Fruit fly (Drosophila melanogaster) whole organism, embryonic: ENCODE data around the gene CG43922.

Source experiments
- Atf3 ChIP-seq: fragments of 200-800 bp; sonication (Bioruptor generic); optimal IDR thresholded peaks from 3 replicates; lab custom pipeline; 2016; ENCODE audit warnings: missing biosample characterization, missing genetic modification characterization
- BtbVII ChIP-seq: fragments of 200-800 bp; sonication (Bioruptor generic); optimal IDR thresholded peaks from 3 replicates; lab custom pipeline; 2017; ENCODE audit warnings: missing biosample characterization, mild to moderate bottlenecking, missing genetic modification characterization
- CG12104 ChIP-seq: fragments of 200-800 bp; sonication (Bioruptor generic); optimal IDR thresholded peaks from 3 replicates; lab custom pipeline; 2016; ENCODE audit warnings: missing biosample characterization, missing genetic modification characterization
- CG12769 ChIP-seq: fragments of 200-800 bp; sonication (Bioruptor generic); optimal IDR thresholded peaks from 2 replicates; lab custom pipeline; 2019; ENCODE audit warnings: missing biosample characterization, mild to moderate bottlenecking, missing genetic modification characterization, moderate library complexity
- CG13296 ChIP-seq: fragments of 200-800 bp; sonication (Bioruptor generic); optimal IDR thresholded peaks from 3 replicates; lab custom pipeline; 2018; ENCODE audit warnings: missing biosample characterization, mild to moderate bottlenecking, missing genetic modification characterization
- CG1602 ChIP-seq: fragments of 200-800 bp; sonication (Bioruptor generic); optimal IDR thresholded peaks from 3 replicates; lab custom pipeline; 2016; ENCODE audit warnings: missing biosample characterization, missing genetic modification characterization
- CG17359 ChIP-seq: fragments of 200-800 bp; sonication (Bioruptor generic); optimal IDR thresholded peaks from 3 replicates; lab custom pipeline; 2018; ENCODE audit warnings: missing biosample characterization, mild to moderate bottlenecking, missing genetic modification characterization, moderate library complexity
- CG17385 ChIP-seq: fragments of 200-800 bp; sonication (Bioruptor generic); optimal IDR thresholded peaks from 3 replicates; lab custom pipeline; 2018; ENCODE audit warnings: missing biosample characterization, mild to moderate bottlenecking, missing genetic modification characterization
- CG2116 ChIP-seq: fragments of 200-800 bp; sonication (Bioruptor generic); optimal IDR thresholded peaks from 3 replicates; lab custom pipeline; 2018; ENCODE audit warnings: missing biosample characterization, mild to moderate bottlenecking, missing genetic modification characterization
- CG34376 ChIP-seq: fragments of 200-800 bp; sonication (Bioruptor generic); optimal IDR thresholded peaks from 2 replicates; lab custom pipeline; 2018; ENCODE audit warnings: missing biosample characterization, mild to moderate bottlenecking, missing genetic modification characterization
- CG3726 ChIP-seq: fragments of 200-800 bp; sonication (Bioruptor generic); IDR thresholded peaks from 3 replicates; pipeline ENCODE4, ENCODE4 v1.3.6; 2022; ENCODE audit warnings: missing biosample characterization, missing genetic modification characterization
- CG4282 ChIP-seq: fragments of 200-800 bp; sonication (Bioruptor generic); optimal IDR thresholded peaks from 2 replicates; lab custom pipeline; 2016; ENCODE audit warnings: missing biosample characterization, missing genetic modification characterization
- CG5180 ChIP-seq: fragments of 200-800 bp; sonication (Bioruptor generic); optimal IDR thresholded peaks from 3 replicates; lab custom pipeline; 2017; ENCODE audit warnings: missing biosample characterization, missing genetic modification characterization, mild to moderate bottlenecking, moderate library complexity, missing genetic modification reagents
- CG6654 ChIP-seq: fragments of 200-800 bp; sonication (Bioruptor generic); optimal IDR thresholded peaks from 2 replicates; lab custom pipeline; 2017; ENCODE audit warnings: missing biosample characterization, mild to moderate bottlenecking, missing genetic modification characterization
- CG7786 ChIP-seq: fragments of 200-800 bp; sonication (Bioruptor generic); optimal IDR thresholded peaks from 2 replicates; lab custom pipeline; 2016; ENCODE audit warnings: missing biosample characterization, missing genetic modification characterization
- CG7839 ChIP-seq: fragments of 200-800 bp; sonication (Bioruptor generic); optimal IDR thresholded peaks from 3 replicates; lab custom pipeline; 2018; ENCODE audit warnings: missing biosample characterization, mild to moderate bottlenecking, missing genetic modification characterization, moderate library complexity
- CG9932 ChIP-seq: fragments of 200-800 bp; sonication (Bioruptor generic); IDR thresholded peaks from 2 replicates; pipeline ENCODE4 v1.3.6; 2022; ENCODE audit warnings: missing biosample characterization, missing genetic modification characterization
- Deaf1 ChIP-seq: fragments of 200-800 bp; optimal IDR thresholded peaks from 3 replicates; lab custom pipeline; 2019; ENCODE audit warnings: missing biosample characterization, mild to moderate bottlenecking, missing genetic modification characterization, moderate library complexity
- Dll ChIP-seq: fragments of 200-800 bp; sonication (Bioruptor generic); IDR thresholded peaks from 4 replicates; pipeline ENCODE4 v1.3.6; 2022; ENCODE audit warnings: missing biosample characterization, missing genetic modification characterization; ENCODE audit not compliant: partially characterized antibody
- ERR ChIP-seq: fragments of 200-800 bp; sonication (Bioruptor generic); optimal IDR thresholded peaks from 2 replicates; lab custom pipeline; 2016; ENCODE audit warnings: missing biosample characterization, missing genetic modification characterization
- Ets97D ChIP-seq: fragments of 200-800 bp; sonication (Bioruptor generic); optimal IDR thresholded peaks from 3 replicates; lab custom pipeline; 2016; ENCODE audit warnings: missing biosample characterization, missing genetic modification characterization
- H2.0 ChIP-seq: fragments of 200-800 bp; sonication (Bioruptor generic); IDR thresholded peaks from 2 replicates; pipeline ENCODE4 v1.3.6; 2022; ENCODE audit warnings: missing biosample characterization, missing genetic modification characterization
- Hmr ChIP-seq: fragments of 200-800 bp; sonication (Bioruptor generic); optimal IDR thresholded peaks from 3 replicates; lab custom pipeline; 2017; ENCODE audit warnings: mild to moderate bottlenecking, missing biosample characterization, missing genetic modification reagents, missing genetic modification characterization
- Jarid2 ChIP-seq: fragments of 200-800 bp; sonication (Bioruptor generic); optimal IDR thresholded peaks from 3 replicates; lab custom pipeline; 2017; ENCODE audit warnings: mild to moderate bottlenecking, missing biosample characterization, missing genetic modification reagents, missing genetic modification characterization
- Neu2 ChIP-seq: fragments of 200-800 bp; sonication (Bioruptor generic); optimal IDR thresholded peaks from 3 replicates; lab custom pipeline; 2016; ENCODE audit warnings: missing biosample characterization, missing genetic modification characterization, borderline replicate concordance
- Nf-YA ChIP-seq: fragments of 200-800 bp; sonication (Bioruptor generic); IDR thresholded peaks from 2 replicates; pipeline ENCODE4 v1.3.6; 2022; ENCODE audit warnings: missing biosample characterization, missing genetic modification characterization
- Pdp1 ChIP-seq, 2 experiments: fragments of 200-800 bp; sonication (Bioruptor generic); optimal IDR thresholded peaks; 3 replicates each; lab custom pipeline; 2016; ENCODE audit warnings: missing biosample characterization in 2 of 2, missing genetic modification characterization in 2 of 2, mild to moderate bottlenecking in 1 of 2, moderate library complexity in 1 of 2
- Poxn ChIP-seq: fragments of 200-800 bp; sonication (Bioruptor generic); IDR thresholded peaks from 2 replicates; pipeline ENCODE4 v1.3.6; 2022; ENCODE audit warnings: missing biosample characterization, missing genetic modification characterization
- Scr ChIP-seq: fragments of 200-800 bp; sonication (Bioruptor generic); IDR thresholded peaks from 2 replicates; pipeline ENCODE4 v1.3.6; 2022; ENCODE audit warnings: missing biosample characterization, missing genetic modification characterization; ENCODE audit not compliant: partially characterized antibody
- Ssrp ChIP-seq: fragments of 200-800 bp; sonication (Bioruptor generic); optimal IDR thresholded peaks from 2 replicates; lab custom pipeline; 2018; ENCODE audit warnings: missing biosample characterization, mild to moderate bottlenecking, missing genetic modification characterization, moderate library complexity
- abd-A ChIP-seq: fragments of 200-800 bp; sonication (Bioruptor generic); optimal IDR thresholded peaks from 3 replicates; lab custom pipeline; 2019; ENCODE audit warnings: missing biosample characterization, mild to moderate bottlenecking, missing genetic modification characterization, moderate library complexity
- aop ChIP-seq: fragments of 200-800 bp; sonication (Bioruptor generic); IDR thresholded peaks from 2 replicates; pipeline ENCODE4 v1.3.6; 2022; ENCODE audit warnings: missing biosample characterization, missing genetic modification characterization
- ara ChIP-seq: fragments of 200-800 bp; sonication (Bioruptor generic); IDR thresholded peaks from 2 replicates; pipeline ENCODE4 v1.3.6; 2022; ENCODE audit warnings: missing biosample characterization, missing genetic modification characterization
- ase ChIP-seq: fragments of 200-800 bp; sonication (Bioruptor generic); IDR thresholded peaks from 3 replicates; pipeline ENCODE4 v1.3.6; 2022; ENCODE audit warnings: missing biosample characterization, missing genetic modification characterization
- ash1 ChIP-seq: fragments of 200-800 bp; sonication (Bioruptor generic); optimal IDR thresholded peaks from 2 replicates; lab custom pipeline; 2018; ENCODE audit warnings: missing biosample characterization, mild to moderate bottlenecking, missing genetic modification characterization
- bsh ChIP-seq, 2 experiments: fragments of 200-800 bp; sonication (Bioruptor generic); optimal IDR thresholded peaks; 2 replicates each; lab custom pipeline; 2017 to 2018; ENCODE audit warnings: mild to moderate bottlenecking in 2 of 2, missing biosample characterization in 2 of 2, missing genetic modification characterization in 2 of 2, moderate library complexity in 1 of 2
- cg ChIP-seq: fragments of 200-800 bp; sonication (Bioruptor generic); optimal IDR thresholded peaks from 3 replicates; lab custom pipeline; 2019; ENCODE audit warnings: missing biosample characterization, mild to moderate bottlenecking, missing genetic modification characterization, moderate library complexity
- dimm ChIP-seq: fragments of 200-800 bp; sonication (Bioruptor generic); IDR thresholded peaks from 2 replicates; pipeline ENCODE4 v1.3.6; 2022; ENCODE audit warnings: missing biosample characterization, missing genetic modification characterization
- ems ChIP-seq: fragments of 200-800 bp; sonication (Bioruptor generic); optimal IDR thresholded peaks from 3 replicates; lab custom pipeline; 2016; ENCODE audit warnings: missing biosample characterization, missing genetic modification characterization
- eve ChIP-seq, 2 experiments: fragments of >200 bp; optimal IDR thresholded peaks; 2 replicates each; lab custom pipeline; 2017; ENCODE audit warnings: missing biosample characterization in 2 of 2, missing genetic modification characterization in 2 of 2
- exex ChIP-seq: fragments of 200-800 bp; sonication (Bioruptor generic); optimal IDR thresholded peaks from 4 replicates; lab custom pipeline; 2018; ENCODE audit warnings: missing biosample characterization, mild to moderate bottlenecking, missing genetic modification characterization, moderate library complexity
- hbn ChIP-seq: fragments of 200-800 bp; sonication (Bioruptor generic); IDR thresholded peaks from 2 replicates; pipeline ENCODE4 v1.3.6; 2022; ENCODE audit warnings: missing biosample characterization, missing genetic modification characterization; ENCODE audit not compliant: partially characterized antibody
- knrl ChIP-seq: fragments of 200-800 bp; sonication (Bioruptor generic); IDR thresholded peaks from 3 replicates; pipeline ENCODE4 v1.3.6; 2022; ENCODE audit warnings: missing biosample characterization, missing genetic modification characterization; ENCODE audit not compliant: partially characterized antibody
- p53 ChIP-seq: fragments of 200-800 bp; sonication (Bioruptor generic); optimal IDR thresholded peaks from 2 replicates; lab custom pipeline; 2016; ENCODE audit warnings: missing biosample characterization, missing genetic modification characterization
- pan ChIP-seq, 4 experiments: fragments of >200 bp in 3 of 4; fragments of 200-800 bp in 1 of 4; sonication (Bioruptor generic) in 1 of 4; optimal IDR thresholded peaks in 3 of 4; IDR thresholded peaks in 1 of 4; 2 replicates each; pipeline versions ENCODE4 v1.3.6 to Lab custom; 2017 to 2022; ENCODE audit warnings: missing biosample characterization in 2 of 4, missing genetic modification characterization in 2 of 4, mixed read lengths in 1 of 4
- sens ChIP-seq: fragments of 200-800 bp; sonication (Bioruptor generic); peaks from one replicate; lab custom pipeline; 2016; ENCODE audit warnings: missing biosample characterization, missing genetic modification characterization
- seq ChIP-seq: fragments of 200-800 bp; sonication (Bioruptor generic); IDR thresholded peaks from 2 replicates; pipeline ENCODE4 v1.3.6; 2022; ENCODE audit warnings: missing biosample characterization, missing genetic modification characterization
- sob ChIP-seq: fragments of 200-800 bp; sonication (Bioruptor generic); IDR thresholded peaks from 2 replicates; pipeline ENCODE4 v1.3.6; 2022; ENCODE audit warnings: missing biosample characterization, missing genetic modification characterization
- twi ChIP-seq: fragments of 200-800 bp; optimal IDR thresholded peaks from 2 replicates; lab custom pipeline; 2019; ENCODE audit warnings: missing biosample characterization, mild to moderate bottlenecking, missing genetic modification characterization, moderate library complexity
- zen ChIP-seq: fragments of 200-800 bp; sonication (Bioruptor generic); optimal IDR thresholded peaks from 3 replicates; lab custom pipeline; 2018; ENCODE audit warnings: missing biosample characterization, mild to moderate bottlenecking, missing genetic modification characterization, moderate library complexity

CG43922 gene

dm6 chr2L:6283376-6283775, 25.2 kb downstream of the CG43922 start (continued):
- TF ChIP-seq Ets97D, result no peak
- TF ChIP-seq CG13296, result peak; percentile 11
- TF ChIP-seq sob, result no peak
- no peak for TF ChIP-seq CG6654 (GFP tag; lab: Kevin White, UChicago)
- peak; percentile 20 for TF ChIP-seq twi (tag; lab: Kevin White, UChicago)
- peak in 1 of 2 experiments; percentile 59 for TF ChIP-seq bsh (GFP tag; optimal IDR thresholded peaks at IDR 0.05; lab: Kevin White, UChicago)
- peak; percentile 7 for TF ChIP-seq CG2116 (GFP tag; lab: Kevin White, UChicago)
- TF ChIP-seq ara (GFP tag; lab: Robert Waterston, UW), result 0 out of 2 replicates have a peak, but pooled peaks have one; percentile 45
- peak; percentile 28 for TF ChIP-seq Jarid2 (GFP tag; lab: Kevin White, UChicago)
- TF ChIP-seq aop (GFP tag; lab: Robert Waterston, UW), result no peak
- TF ChIP-seq H2.0 (GFP tag; lab: Robert Waterston, UW), result no peak
- TF ChIP-seq dimm (GFP tag; lab: Robert Waterston, UW), result no peak
- no peak for TF ChIP-seq hbn
- TF ChIP-seq CG1602 (GFP tag; lab: Kevin White, UChicago), result no peak
- TF ChIP-seq ems (GFP tag; lab: Kevin White, UChicago), result no peak
- no peak for TF ChIP-seq cg
- no peak for TF ChIP-seq knrl (GFP tag; lab: Robert Waterston, UW)
- no peak for TF ChIP-seq Pdp1 (GFP tag; optimal IDR thresholded peaks at IDR 0.05; lab: Kevin White, UChicago)
- TF ChIP-seq ash1 (GFP tag; lab: Kevin White, UChicago), result no peak
- TF ChIP-seq CG3726 (GFP tag; lab: Robert Waterston, UW), result no peak
- no peak for TF ChIP-seq Neu2 (GFP tag; lab: Kevin White, UChicago)
- TF ChIP-seq CG12769 (tag; lab: Kevin White, UChicago), result peak; percentile 12
- no peak for TF ChIP-seq CG4282
- TF ChIP-seq ase (GFP tag; lab: Robert Waterston, UW), result 0 out of 3 replicates have a peak, but pooled peaks have one; percentile 42
- TF ChIP-seq pan (optimal IDR thresholded peaks at IDR 0.05; lab: Kevin White, UChicago), result no peak
- no peak for TF ChIP-seq pan (GFP tag; optimal IDR thresholded peaks at IDR 0.05 in 1 of 2, IDR thresholded peaks at IDR 0.05 in 1 of 2)
- TF ChIP-seq Deaf1 (tag; lab: Kevin White, UChicago), result no peak
- TF ChIP-seq Hmr (GFP tag; lab: Kevin White, UChicago), result no peak
- no peak for TF ChIP-seq Scr (GFP tag; lab: Robert Waterston, UW)
- TF ChIP-seq CG7786 (GFP tag; lab: Kevin White, UChicago), result no peak
- no peak for TF ChIP-seq exex
- TF ChIP-seq sens (GFP tag; lab: Kevin White, UChicago), result peak; percentile 86
- TF ChIP-seq Atf3 (GFP tag; lab: Kevin White, UChicago), result no peak
- TF ChIP-seq Dll (GFP tag; lab: Robert Waterston, UW), result no peak
- peak; percentile 53 for TF ChIP-seq CG17359
- TF ChIP-seq eve (GFP tag; optimal IDR thresholded peaks at IDR 0.05; lab: Kevin White, UChicago), result no peak
- peak; percentile 45 for TF ChIP-seq CG12104 (GFP tag; lab: Kevin White, UChicago)
- TF ChIP-seq CG5180 (GFP tag; lab: Kevin White, UChicago), result peak; percentile 45
- no peak for TF ChIP-seq CG34376 (GFP tag; lab: Kevin White, UChicago)
- TF ChIP-seq seq (GFP tag; lab: Robert Waterston, UW), result no peak
- TF ChIP-seq Poxn (GFP tag; lab: Robert Waterston, UW), result no peak
- TF ChIP-seq Nf-YA (GFP tag; lab: Robert Waterston, UW), result no peak
- TF ChIP-seq BtbVII (GFP tag; lab: Kevin White, UChicago), result peak; percentile 57
- no peak for TF ChIP-seq p53 (GFP tag; lab: Kevin White, UChicago)
- no peak for TF ChIP-seq abd-A
- no peak for TF ChIP-seq ERR
- peak; percentile 1 for TF ChIP-seq CG17385 (GFP tag; lab: Kevin White, UChicago)
- no peak; the same call in 1 of the 2 replicates for TF ChIP-seq CG9932 (GFP tag; lab: Robert Waterston, UW)
- TF ChIP-seq CG7839 (tag; lab: Kevin White, UChicago), result peak; percentile 14
- no peak for TF ChIP-seq zen
- TF ChIP-seq Ssrp (tag; lab: Kevin White, UChicago), result no peak
